Fruit fly (Drosophila melanogaster) whole organism, pupa: Measurements from ENCODE around the gene CG32121.

Experiments
- CG10348 ChIP-seq: fragments of 200-800 bp; sonication (Bioruptor generic); IDR thresholded peaks from 2 replicates; pipeline ENCODE4 v1.3.6; 2022; ENCODE audit warnings: missing biosample characterization, missing genetic modification characterization
- CG12605 ChIP-seq: fragments of 200-800 bp; sonication (Bioruptor generic); IDR thresholded peaks from 2 replicates; pipeline ENCODE4 v1.3.6; 2022; ENCODE audit warnings: missing biosample characterization, missing genetic modification characterization
- CG13204 ChIP-seq: fragments of 200-800 bp; sonication (Bioruptor generic); optimal IDR thresholded peaks from 2 replicates; lab custom pipeline; 2018; ENCODE audit warnings: missing biosample characterization, mild to moderate bottlenecking, missing genetic modification characterization, moderate library complexity
- CG14655 ChIP-seq: fragments of 200-800 bp; sonication (Bioruptor generic); optimal IDR thresholded peaks from 3 replicates; lab custom pipeline; 2017; ENCODE audit warnings: mild to moderate bottlenecking, missing biosample characterization, missing genetic modification reagents, missing genetic modification characterization
- CG15710 ChIP-seq: fragments of 200-800 bp; sonication (Bioruptor generic); optimal IDR thresholded peaks from 2 replicates; lab custom pipeline; 2018; ENCODE audit warnings: missing biosample characterization, mild to moderate bottlenecking, missing genetic modification characterization, moderate library complexity
- CG17806 ChIP-seq: fragments of 200-800 bp; sonication (Bioruptor generic); optimal IDR thresholded peaks from 2 replicates; lab custom pipeline; 2018; ENCODE audit warnings: missing biosample characterization, mild to moderate bottlenecking, missing genetic modification characterization, moderate library complexity
- CG32121 ChIP-seq: fragments of 200-800 bp; sonication (Bioruptor generic); IDR thresholded peaks from 2 replicates; pipeline ENCODE4 v1.3.6; 2022; ENCODE audit warnings: missing biosample characterization, missing genetic modification characterization
- CG34367 ChIP-seq: fragments of 200-800 bp; sonication (Bioruptor generic); optimal IDR thresholded peaks from 2 replicates; lab custom pipeline; 2018; ENCODE audit warnings: missing biosample characterization, mild to moderate bottlenecking, missing genetic modification characterization
- CG4496 ChIP-seq: fragments of 200-800 bp; sonication (Bioruptor generic); IDR thresholded peaks from 3 replicates; pipeline ENCODE4 v1.3.6; 2022; ENCODE audit warnings: missing biosample characterization, missing genetic modification characterization
- CG8159 ChIP-seq: fragments of 200-800 bp; sonication (Bioruptor generic); optimal IDR thresholded peaks from 3 replicates; lab custom pipeline; 2018; ENCODE audit warnings: missing biosample characterization, mild to moderate bottlenecking, missing genetic modification characterization, moderate library complexity
- CG8301 ChIP-seq: fragments of 200-800 bp; sonication (Bioruptor generic); optimal IDR thresholded peaks from 2 replicates; lab custom pipeline; 2018; ENCODE audit warnings: missing biosample characterization, mild to moderate bottlenecking, missing genetic modification characterization
- CG9948 ChIP-seq: fragments of 200-800 bp; sonication (Bioruptor generic); optimal IDR thresholded peaks from 2 replicates; lab custom pipeline; 2018; ENCODE audit warnings: missing biosample characterization, mild to moderate bottlenecking, missing genetic modification characterization, moderate library complexity
- D1 ChIP-seq: fragments of 200-800 bp; sonication (Bioruptor generic); optimal IDR thresholded peaks from 2 replicates; lab custom pipeline; 2018; ENCODE audit warnings: missing biosample characterization, mild to moderate bottlenecking, missing genetic modification characterization, moderate library complexity
- EcR ChIP-seq: fragments of 200-800 bp; sonication (Bioruptor generic); optimal IDR thresholded peaks from 3 replicates; lab custom pipeline; 2019; ENCODE audit warnings: missing biosample characterization, missing genetic modification characterization, mild to moderate bottlenecking, moderate library complexity, missing genetic modification reagents
- Ets98B ChIP-seq: fragments of 200-800 bp; sonication (Bioruptor generic); IDR thresholded peaks from 2 replicates; pipeline ENCODE4 v1.3.6; 2022; ENCODE audit warnings: missing biosample characterization, missing genetic modification characterization
- Pif1A ChIP-seq: fragments of 200-800 bp; sonication (Bioruptor generic); optimal IDR thresholded peaks from 3 replicates; lab custom pipeline; 2016; ENCODE audit warnings: missing biosample characterization, missing genetic modification characterization
- Pif1B ChIP-seq: fragments of 200-800 bp; sonication (Bioruptor generic); optimal IDR thresholded peaks from 3 replicates; lab custom pipeline; 2016; ENCODE audit warnings: missing biosample characterization, missing genetic modification characterization
- Snoo ChIP-seq: fragments of 200-800 bp; sonication (Bioruptor generic); optimal IDR thresholded peaks from 3 replicates; lab custom pipeline; 2017; ENCODE audit warnings: missing biosample characterization, mild to moderate bottlenecking, missing genetic modification characterization, inconsistent platforms
- fd96Ca ChIP-seq: fragments of 200-800 bp; sonication (Bioruptor generic); IDR thresholded peaks from 3 replicates; pipeline ENCODE4 v1.3.6; 2022; ENCODE audit warnings: missing biosample characterization, missing genetic modification characterization
- gl ChIP-seq: fragments of 200-800 bp; sonication (Bioruptor generic); optimal IDR thresholded peaks from 2 replicates; lab custom pipeline; 2018; ENCODE audit warnings: missing biosample characterization, mild to moderate bottlenecking, missing genetic modification characterization
- rn ChIP-seq: fragments of 200-800 bp; sonication (Bioruptor generic); IDR thresholded peaks from 2 replicates; pipeline ENCODE4 v1.3.6; 2022; ENCODE audit warnings: missing biosample characterization, missing genetic modification characterization

Gene CG32121

dm6 chr3L:13433522-13433921 is 11.4 kb upstream of the CG32121 start:
- no peak for TF ChIP-seq D1
- TF ChIP-seq gl (tag; lab: Kevin White, UChicago): no peak
- no peak for TF ChIP-seq CG10348
- TF ChIP-seq CG13204 (GFP tag; lab: Kevin White, UChicago): no peak
- TF ChIP-seq rn (GFP tag; lab: Robert Waterston, UW): no peak
- no peak for TF ChIP-seq CG34367 (tag; lab: Kevin White, UChicago)
- no peak for TF ChIP-seq Snoo (tag; lab: Kevin White, UChicago)
- TF ChIP-seq CG17806 (tag; lab: Kevin White, UChicago): no peak
- no peak for TF ChIP-seq Pif1A (GFP tag; lab: Kevin White, UChicago)
- no peak for TF ChIP-seq CG4496 (GFP tag; lab: Robert Waterston, UW)
- TF ChIP-seq CG32121 (GFP tag; lab: Robert Waterston, UW): no peak
- TF ChIP-seq CG9948 (tag; lab: Kevin White, UChicago): no peak

dm6 chr3L:13432791-13433190 is 10.7 kb upstream of the CG32121 start:
- no peak for TF ChIP-seq CG13204 (GFP tag; lab: Kevin White, UChicago)
- TF ChIP-seq CG9948 (tag; lab: Kevin White, UChicago): no peak
- TF ChIP-seq rn (GFP tag; lab: Robert Waterston, UW): no peak
- TF ChIP-seq EcR: no peak
- TF ChIP-seq CG10348: no peak
- no peak for TF ChIP-seq CG14655
- TF ChIP-seq CG17806 (tag; lab: Kevin White, UChicago): no peak
- no peak for TF ChIP-seq CG4496 (GFP tag; lab: Robert Waterston, UW)
- no peak for TF ChIP-seq CG12605 (GFP tag; lab: Robert Waterston, UW)

dm6 chr3L:13430171-13430570 is 8.0 kb upstream of the CG32121 start:
- no peak for TF ChIP-seq gl (tag; lab: Kevin White, UChicago)
- no peak for TF ChIP-seq fd96Ca (GFP tag; lab: Robert Waterston, UW)
- TF ChIP-seq Ets98B (GFP tag; lab: Robert Waterston, UW): no peak
- no peak for TF ChIP-seq CG12605 (GFP tag; lab: Robert Waterston, UW)
- TF ChIP-seq EcR: no peak
- no peak for TF ChIP-seq CG14655
- no peak for TF ChIP-seq CG34367 (tag; lab: Kevin White, UChicago)
- no peak for TF ChIP-seq CG10348
- TF ChIP-seq CG4496 (GFP tag; lab: Robert Waterston, UW): no peak
- TF ChIP-seq Pif1A (GFP tag; lab: Kevin White, UChicago): no peak
- TF ChIP-seq CG13204 (GFP tag; lab: Kevin White, UChicago): no peak
- no peak for TF ChIP-seq Snoo (tag; lab: Kevin White, UChicago)
- TF ChIP-seq CG32121 (GFP tag; lab: Robert Waterston, UW): no peak

- TF ChIP-seq Pif1B (no peak), Snoo (tag; lab: Kevin White, UChicago) (no peak), gl (tag; lab: Kevin White, UChicago) (no peak), CG17806 (tag; lab: Kevin White, UChicago) (no peak), CG12605 (GFP tag; lab: Robert Waterston, UW) (no peak), EcR (no peak), CG13204 (GFP tag; lab: Kevin White, UChicago) (no peak), CG15710 (tag; lab: Kevin White, UChicago) (no peak), Pif1A (GFP tag; lab: Kevin White, UChicago) (no peak), CG8159 (tag; lab: Kevin White, UChicago) (no peak), CG32121 (GFP tag; lab: Robert Waterston, UW) (no peak), fd96Ca (GFP tag; lab: Robert Waterston, UW) (no peak), CG9948 (tag; lab: Kevin White, UChicago) (no peak), rn (GFP tag; lab: Robert Waterston, UW) (no peak), CG10348 (no peak), CG8301 (tag; lab: Kevin White, UChicago) (no peak)
- TF ChIP-seq, all 21 proteins: peak for 0
These were observed 4.4 kb upstream of the CG32121 start, which contains the start of gene CG14105 for dm6 chr3L:13426573-13426972. Gene CG14105 (minus strand): TSS chr3L:13426673.

dm6 chr3L:13425571-13425970 is 3.4 kb upstream of the CG32121 start, which contains the start of gene CG14106:
Gene CG14106 (minus strand): TSS chr3L:13425671.
- TF ChIP-seq Ets98B (GFP tag; lab: Robert Waterston, UW): no peak
- no peak for TF ChIP-seq CG8301 (tag; lab: Kevin White, UChicago)
- TF ChIP-seq EcR: no peak
- TF ChIP-seq Snoo (tag; lab: Kevin White, UChicago): no peak

dm6 chr3L:13424068-13424467 is 1.9 kb upstream of the CG32121 start, which contains the start of gene CG33263:
Gene CG33263 (minus strand): TSS chr3L:13424168.
- TF ChIP-seq gl (tag; lab: Kevin White, UChicago) (no peak), D1 (no peak), CG15710 (tag; lab: Kevin White, UChicago) (no peak), CG13204 (GFP tag; lab: Kevin White, UChicago) (no peak), CG8301 (tag; lab: Kevin White, UChicago) (no peak)
- TF ChIP-seq, all 21 proteins: peak for 0

dm6 chr3L:13420212-13420611 is 1.9 kb downstream of the CG32121 start:
- TF ChIP-seq Pif1B (no peak), CG4496 (GFP tag; lab: Robert Waterston, UW) (no peak), CG8159 (tag; lab: Kevin White, UChicago) (no peak), CG12605 (GFP tag; lab: Robert Waterston, UW) (no peak), CG15710 (tag; lab: Kevin White, UChicago) (no peak)
